Worm (Caenorhabditis elegans) whole organism, L1 larva: ENCODE data around the gene ZC449.1.

Experiments
- C16A3.4 ChIP-seq: fragments of 150-350 bp; optimal IDR thresholded peaks from 2 replicates; lab custom pipeline; 2014; ENCODE audit warnings: missing biosample characterization, missing genetic modification characterization
- C34B4.2 ChIP-seq: sonication (generic microtip); optimal IDR thresholded peaks from 2 replicates; lab custom pipeline; 2017; ENCODE audit warnings: mild to moderate bottlenecking, missing genetic modification characterization, missing compliant biosample characterization
- alr-1 ChIP-seq: fragments of 200-800 bp; sonication (Bioruptor generic); optimal IDR thresholded peaks from 2 replicates; lab custom pipeline; 2018; ENCODE audit warnings: borderline replicate concordance, mild to moderate bottlenecking, missing genetic modification characterization, missing compliant biosample characterization
- blmp-1 ChIP-seq: fragments of 150-350 bp; optimal IDR thresholded peaks from 2 replicates; lab custom pipeline; 2014; ENCODE audit warnings: missing biosample characterization, missing genetic modification characterization
- ceh-82 ChIP-seq, 3 experiments: fragments of 150-350 bp in 1 of 3; sonication (generic microtip) in 2 of 3; optimal IDR thresholded peaks; 2 replicates each; lab custom pipeline; 2014 to 2017; ENCODE audit warnings: missing biosample characterization in 3 of 3, missing genetic modification characterization in 3 of 3
- ceh-88 ChIP-seq: fragments of 200-800 bp; sonication (Bioruptor generic); IDR thresholded peaks from 2 replicates; pipeline ENCODE4 v1.3.6; 2022; ENCODE audit warnings: missing genetic modification characterization, missing compliant biosample characterization
- ces-1 ChIP-seq: fragments of 150-350 bp; optimal IDR thresholded peaks from 2 replicates; lab custom pipeline; 2014; ENCODE audit warnings: missing biosample characterization, missing genetic modification reagents, missing genetic modification characterization
- dpl-1 ChIP-seq, 3 experiments: fragments of 150-350 bp in 2 of 3; sonication (generic microtip) in 1 of 3; optimal IDR thresholded peaks; 2 replicates each; lab custom pipeline; 2014 to 2017; ENCODE audit warnings: missing biosample characterization in 3 of 3, missing genetic modification characterization in 3 of 3, missing genetic modification reagents in 3 of 3
- dsc-1 ChIP-seq: sonication (generic microtip); optimal IDR thresholded peaks from 2 replicates; lab custom pipeline; 2016; ENCODE audit warnings: mild to moderate bottlenecking, missing genetic modification characterization, missing compliant biosample characterization
- efl-1 ChIP-seq, 4 experiments: fragments of 150-350 bp; optimal IDR thresholded peaks in 3 of 4; peaks in 1 of 4; 1 replicate in 1 of 4; 2 replicates in 3 of 4; lab custom pipeline; 2014; ENCODE audit warnings: missing biosample characterization in 2 of 4, missing genetic modification characterization in 2 of 4, missing genetic modification reagents in 2 of 4
- egl-27 ChIP-seq, 2 experiments: fragments of 150-350 bp in 1 of 2; sonication (generic microtip); optimal IDR thresholded peaks; 3 replicates each; lab custom pipeline; 2017 to 2018; ENCODE audit warnings: missing biosample characterization in 2 of 2, missing genetic modification characterization in 2 of 2, missing genetic modification reagents in 2 of 2
- elt-2 ChIP-seq: sonication (generic microtip); optimal IDR thresholded peaks from 2 replicates; lab custom pipeline; 2016; ENCODE audit warnings: missing genetic modification characterization, mild to moderate bottlenecking, inconsistent platforms, missing compliant biosample characterization, missing genetic modification reagents
- ets-5 ChIP-seq: fragments of 200-800 bp; sonication (Bioruptor generic); IDR thresholded peaks from 2 replicates; pipeline ENCODE4 v1.3.6; 2022; ENCODE audit warnings: missing genetic modification characterization, missing compliant biosample characterization
- fkh-10 ChIP-seq: sonication (generic microtip); optimal IDR thresholded peaks from 2 replicates; lab custom pipeline; 2017; ENCODE audit warnings: missing biosample characterization, missing genetic modification reagents, missing genetic modification characterization
- hlh-17 ChIP-seq: fragments of 200-800 bp; sonication (Bioruptor generic); optimal IDR thresholded peaks from 2 replicates; lab custom pipeline; 2018; ENCODE audit warnings: missing genetic modification characterization, mild to moderate bottlenecking, missing compliant biosample characterization, moderate library complexity, borderline replicate concordance
- hlh-4 ChIP-seq: sonication (generic microtip); optimal IDR thresholded peaks from 2 replicates; lab custom pipeline; 2016; ENCODE audit warnings: mild to moderate bottlenecking, missing genetic modification characterization, missing compliant biosample characterization
- irx-1 ChIP-seq: sonication (generic microtip); optimal IDR thresholded peaks from 2 replicates; lab custom pipeline; 2016; ENCODE audit warnings: missing genetic modification characterization, missing compliant biosample characterization
- lin-13 ChIP-seq: fragments of 150-350 bp; optimal IDR thresholded peaks from 2 replicates; lab custom pipeline; 2014; ENCODE audit warnings: missing biosample characterization, missing genetic modification reagents, missing genetic modification characterization
- lin-14 ChIP-seq: fragments of 200-800 bp; sonication (Bioruptor generic); optimal IDR thresholded peaks from 2 replicates; lab custom pipeline; 2018; ENCODE audit warnings: mild to moderate bottlenecking, missing genetic modification characterization, moderate library complexity, missing compliant biosample characterization
- lin-15B ChIP-seq: fragments of 150-350 bp; sonication (generic microtip); optimal IDR thresholded peaks from 3 replicates; lab custom pipeline; 2014; ENCODE audit warnings: missing biosample characterization, missing genetic modification characterization
- lin-35 ChIP-seq, 2 experiments: fragments of 150-350 bp; optimal IDR thresholded peaks; 2 replicates each; lab custom pipeline; 2014; ENCODE audit warnings: missing biosample characterization in 2 of 2, missing genetic modification characterization in 2 of 2, missing genetic modification reagents in 2 of 2
- lir-3 ChIP-seq: sonication (generic microtip); optimal IDR thresholded peaks from 2 replicates; lab custom pipeline; 2016; ENCODE audit warnings: mild to moderate bottlenecking, missing genetic modification characterization, moderate library complexity, missing compliant biosample characterization; ENCODE audit not compliant: poor library complexity
- lsy-2 ChIP-seq, 2 experiments: fragments of 150-350 bp; optimal IDR thresholded peaks; 2 replicates each; lab custom pipeline; 2014; ENCODE audit warnings: missing biosample characterization in 2 of 2, missing genetic modification characterization in 2 of 2
- mdl-1 ChIP-seq, 2 experiments: fragments of 150-350 bp; optimal IDR thresholded peaks; 2 replicates each; lab custom pipeline; 2014 to 2017; ENCODE audit warnings: missing biosample characterization in 2 of 2, missing genetic modification characterization in 2 of 2, inconsistent platforms in 1 of 2
- mep-1 ChIP-seq: fragments of 150-350 bp; optimal IDR thresholded peaks from 2 replicates; lab custom pipeline; 2014; ENCODE audit warnings: missing biosample characterization, missing genetic modification characterization
- nhr-12 ChIP-seq: sonication (generic microtip); optimal IDR thresholded peaks from 2 replicates; lab custom pipeline; 2017; ENCODE audit warnings: missing biosample characterization, missing genetic modification characterization
- nhr-19 ChIP-seq: fragments of 200-800 bp; sonication (Bioruptor generic); conservative IDR thresholded peaks from 2 replicates; pipeline ENCODE4 v1.3.6; 2022; ENCODE audit warnings: missing genetic modification characterization, missing compliant biosample characterization
- nhr-20 ChIP-seq: sonication (generic microtip); optimal IDR thresholded peaks from 2 replicates; lab custom pipeline; 2016; ENCODE audit warnings: mild to moderate bottlenecking, missing genetic modification characterization, missing compliant biosample characterization
- nhr-47 ChIP-seq: sonication (generic microtip); optimal IDR thresholded peaks from 2 replicates; lab custom pipeline; 2016; ENCODE audit warnings: mild to moderate bottlenecking, missing genetic modification characterization, moderate library complexity, missing compliant biosample characterization
- nhr-71 ChIP-seq: sonication (generic microtip); optimal IDR thresholded peaks from 2 replicates; lab custom pipeline; 2016; ENCODE audit warnings: mild to moderate bottlenecking, missing genetic modification characterization, moderate library complexity, missing compliant biosample characterization
- nhr-77 ChIP-seq: fragments of 150-350 bp; optimal IDR thresholded peaks from 2 replicates; lab custom pipeline; 2014; ENCODE audit warnings: missing biosample characterization, missing genetic modification characterization
- nhr-85 ChIP-seq: sonication (generic microtip); peaks from one replicate; lab custom pipeline; 2016; ENCODE audit warnings: missing genetic modification characterization, inconsistent platforms, missing compliant biosample characterization
- nhr-90 ChIP-seq: sonication (generic microtip); optimal IDR thresholded peaks from 2 replicates; lab custom pipeline; 2016; ENCODE audit warnings: mild to moderate bottlenecking, missing genetic modification characterization, missing compliant biosample characterization; ENCODE audit not compliant: poor library complexity
- pag-3 ChIP-seq: sonication (generic microtip); optimal IDR thresholded peaks from 2 replicates; lab custom pipeline; 2017; ENCODE audit warnings: missing genetic modification characterization, mild to moderate bottlenecking, missing compliant biosample characterization, antibody characterized with exemption, borderline replicate concordance; ENCODE audit not compliant: insufficient read depth
- rnt-1 ChIP-seq: sonication (generic microtip); optimal IDR thresholded peaks from 2 replicates; lab custom pipeline; 2016; ENCODE audit warnings: mild to moderate bottlenecking, missing genetic modification characterization, moderate library complexity, missing compliant biosample characterization
- skn-1 ChIP-seq: fragments of 150-350 bp; optimal IDR thresholded peaks from 2 replicates; lab custom pipeline; 2014; ENCODE audit warnings: missing biosample characterization, missing genetic modification characterization
- snu-23 ChIP-seq: sonication (generic microtip); optimal IDR thresholded peaks from 2 replicates; lab custom pipeline; 2016; ENCODE audit warnings: missing genetic modification characterization, missing compliant biosample characterization
- sptf-1 ChIP-seq: fragments of 150-350 bp; optimal IDR thresholded peaks from 2 replicates; lab custom pipeline; 2014; ENCODE audit warnings: missing biosample characterization, missing genetic modification characterization
- swsn-7 ChIP-seq: sonication (generic microtip); optimal IDR thresholded peaks from 2 replicates; lab custom pipeline; 2016; ENCODE audit warnings: missing genetic modification characterization, missing compliant biosample characterization
- tbx-2 ChIP-seq: sonication (generic microtip); optimal IDR thresholded peaks from 2 replicates; lab custom pipeline; 2016; ENCODE audit warnings: missing genetic modification characterization, missing compliant biosample characterization
- unc-130 ChIP-seq: fragments of 150-350 bp; optimal IDR thresholded peaks from 2 replicates; lab custom pipeline; 2017; ENCODE audit warnings: missing biosample characterization, missing genetic modification characterization, inconsistent platforms
- xbp-1 ChIP-seq: sonication (generic microtip); optimal IDR thresholded peaks from 2 replicates; lab custom pipeline; 2016; ENCODE audit warnings: missing genetic modification characterization, missing compliant biosample characterization
- zip-4 ChIP-seq: fragments of 200-800 bp; sonication (Bioruptor generic); optimal IDR thresholded peaks from 2 replicates; lab custom pipeline; 2018; ENCODE audit warnings: mild to moderate bottlenecking, missing genetic modification characterization, moderate library complexity, missing compliant biosample characterization
- ztf-11 ChIP-seq, 2 experiments: sonication (generic microtip); optimal IDR thresholded peaks; 2 replicates each; lab custom pipeline; 2016 to 2017; ENCODE audit warnings: missing genetic modification characterization in 2 of 2, missing biosample characterization in 1 of 2, missing compliant biosample characterization in 1 of 2
- ztf-4 ChIP-seq: fragments of 150-350 bp; optimal IDR thresholded peaks from 2 replicates; lab custom pipeline; 2014; ENCODE audit warnings: missing biosample characterization, missing genetic modification characterization

ZC449.1 gene

DNA sequence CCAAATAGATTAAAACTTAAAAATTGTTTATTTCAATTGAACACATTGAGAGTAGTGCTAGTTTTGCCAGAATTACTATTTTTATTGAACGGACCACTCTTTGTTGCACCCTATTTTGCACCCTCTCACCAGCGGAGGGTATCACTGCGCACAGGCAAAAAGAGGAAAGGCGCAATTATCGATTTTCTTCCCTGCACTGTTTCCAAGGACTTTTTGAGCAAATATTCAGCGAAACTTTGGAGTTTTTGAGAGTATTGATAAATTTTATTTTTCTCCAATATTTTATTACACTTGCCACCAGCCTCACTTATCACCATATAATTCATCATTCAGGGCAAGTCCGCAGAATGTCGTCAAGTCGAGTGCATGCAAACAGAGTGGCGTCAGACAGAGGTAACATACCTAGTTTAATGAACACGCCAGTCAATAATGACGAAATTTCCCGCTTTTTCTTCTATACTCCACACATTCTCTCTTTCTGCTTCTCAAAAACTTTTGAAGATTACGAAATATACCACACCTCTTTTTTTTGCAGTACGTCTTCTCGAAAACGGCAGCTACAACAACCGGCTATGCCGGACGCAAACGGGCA lies 6.1 kb upstream of the ZC449.1 start (continued):
- peak; percentile 50 for TF ChIP-seq mep-1 (tag; lab: Kevin White, UChicago)
- peak; percentile 35 for TF ChIP-seq C16A3.4 (tag; lab: Kevin White, UChicago)
- peak; percentile 46 for TF ChIP-seq skn-1
- peak; percentile 30 for TF ChIP-seq blmp-1 (tag; lab: Kevin White, UChicago)
- no peak for TF ChIP-seq ztf-11 (tag; optimal IDR thresholded peaks at IDR 0.05; lab: Kevin White, UChicago)
- no peak for TF ChIP-seq pag-3 (tag; lab: Kevin White, UChicago)
- TF ChIP-seq ztf-4: no peak
- no peak for TF ChIP-seq sptf-1 (tag; lab: Kevin White, UChicago)
- TF ChIP-seq egl-27 (tag; optimal IDR thresholded peaks at IDR 0.05; lab: Kevin White, UChicago): no peak
- TF ChIP-seq rnt-1: no peak
- TF ChIP-seq nhr-90 (tag; lab: Kevin White, UChicago): no peak
- no peak for TF ChIP-seq lir-3 (tag; lab: Kevin White, UChicago)
- no peak for TF ChIP-seq irx-1 (tag; lab: Kevin White, UChicago)
- TF ChIP-seq snu-23: peak; percentile 47
- TF ChIP-seq ets-5 (GFP tag; lab: Robert Waterston, UW): no peak
- TF ChIP-seq lsy-2 (tag; optimal IDR thresholded peaks at IDR 0.05; lab: Kevin White, UChicago): peak in 1 of 2 experiments; percentile 45
- TF ChIP-seq hlh-17: no peak

DNA sequence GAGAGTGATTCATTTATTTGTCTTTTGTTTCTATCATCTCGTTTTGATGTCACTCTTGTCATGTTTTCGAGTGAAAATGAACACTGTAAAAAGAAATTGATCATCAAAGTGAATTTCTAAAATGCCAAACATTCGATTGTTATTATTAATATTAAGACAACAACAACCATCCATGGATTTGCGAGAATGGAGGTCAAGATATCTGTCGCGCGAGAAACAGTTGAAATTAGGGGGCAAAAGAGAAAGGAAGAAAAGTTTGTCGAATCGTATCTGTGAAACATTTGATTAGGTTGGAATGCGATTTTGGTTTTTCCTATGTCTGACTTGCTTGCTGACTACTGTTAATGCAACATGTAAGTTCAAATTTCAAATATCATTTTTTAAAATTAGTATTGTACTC lies 3.2 kb upstream of the ZC449.1 start, which contains the start of gene ZC449.2:
TSS of gene ZC449.2 (plus strand) at position 290 of the 400 bp plus-strand sequence.
- TF ChIP-seq blmp-1 (tag; lab: Kevin White, UChicago) (peak; percentile 85), sptf-1 (tag; lab: Kevin White, UChicago) (no peak)

DNA sequence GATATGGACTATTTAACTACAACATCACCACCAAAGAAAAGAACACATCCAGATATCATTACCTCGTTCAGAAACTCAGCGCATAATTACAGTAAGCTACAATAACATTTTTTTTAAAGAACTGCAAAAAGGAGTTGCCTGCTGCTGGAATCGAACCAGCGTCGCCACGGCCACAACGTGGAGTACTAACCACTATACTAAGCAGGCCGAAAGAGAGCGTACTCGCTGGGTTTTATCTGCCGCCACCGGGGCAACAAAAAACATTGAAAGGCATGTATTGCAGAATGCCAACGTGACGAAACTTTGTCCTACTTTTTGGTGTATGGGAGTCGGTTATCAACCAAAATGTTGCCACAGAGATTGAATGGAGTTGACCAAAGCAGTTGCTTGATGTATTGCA lies 1.5 kb upstream of the ZC449.1 start:
- TF ChIP-seq nhr-85 (tag; lab: Kevin White, UChicago) (peak; percentile 69), lsy-2 (tag; optimal IDR thresholded peaks at IDR 0.05; lab: Kevin White, UChicago) (peak; percentile 19 to 53), mdl-1 (tag; optimal IDR thresholded peaks at IDR 0.05; lab: Kevin White, UChicago) (peak in 1 of 2 experiments; percentile 63), alr-1 (tag; lab: Kevin White, UChicago) (no peak), mep-1 (tag; lab: Kevin White, UChicago) (peak; percentile 49), nhr-77 (tag; lab: Kevin White, UChicago) (peak; percentile 41), hlh-4 (tag; lab: Kevin White, UChicago) (no peak), sptf-1 (tag; lab: Kevin White, UChicago) (no peak), nhr-19 (peak; percentile 63), irx-1 (tag; lab: Kevin White, UChicago) (no peak), ceh-88 (GFP tag; lab: Robert Waterston, UW) (no peak), zip-4 (GFP tag; lab: Kevin White, UChicago) (peak; percentile 23), ces-1 (GFP tag; lab: Kevin White, UChicago) (no peak), tbx-2 (peak; percentile 54), nhr-20 (tag; lab: Kevin White, UChicago) (peak; percentile 68), nhr-12 (no peak), dsc-1 (peak; percentile 63), ceh-82 (tag; optimal IDR thresholded peaks at IDR 0.05; lab: Kevin White, UChicago) (peak; percentile 39 to 53 (median 44)), fkh-10 (no peak), snu-23 (peak; percentile 83), nhr-47 (peak; percentile 67), nhr-71 (peak; percentile 68), C34B4.2 (tag; lab: Kevin White, UChicago) (no peak), lin-14 (GFP tag; lab: Kevin White, UChicago) (peak; percentile 58), lin-13 (GFP tag; lab: Kevin White, UChicago) (peak; percentile 27), rnt-1 (peak; percentile 65), blmp-1 (tag; lab: Kevin White, UChicago) (peak; percentile 17), lin-15B (tag; lab: Kevin White, UChicago) (no peak), lin-35 (GFP tag; optimal IDR thresholded peaks at IDR 0.05; lab: Kevin White, UChicago) (peak; percentile 20 to 72), elt-2 (peak; percentile 20), efl-1 (optimal IDR thresholded peaks at IDR 0.05; lab: Kevin White, UChicago) (peak; percentile 7 to 23), efl-1 (GFP tag; optimal IDR thresholded peaks at IDR 0.05 in 1 of 2; lab: Kevin White, UChicago) (peak in 1 of 2 experiments; percentile 89), xbp-1 (tag; lab: Kevin White, UChicago) (peak; percentile 63), C16A3.4 (tag; lab: Kevin White, UChicago) (peak; percentile 66), unc-130 (peak; percentile 38), dpl-1 (GFP tag; optimal IDR thresholded peaks at IDR 0.05; lab: Kevin White, UChicago) (peak in 1 of 3 experiments; percentile 22), swsn-7 (tag; lab: Kevin White, UChicago) (peak; percentile 58)
